Fruit fly (Drosophila melanogaster) whole organism, embryonic: ENCODE measurements around the gene CG43896.

Experiments used
- Aef1 ChIP-seq: fragments of 200-800 bp; sonication (Bioruptor generic); IDR thresholded peaks from 3 replicates; pipeline ENCODE4 v1.3.6; 2022; ENCODE audit warnings: missing biosample characterization, missing genetic modification characterization
- CG10209 ChIP-seq: fragments of 200-800 bp; sonication (Bioruptor generic); optimal IDR thresholded peaks from 3 replicates; lab custom pipeline; 2017; ENCODE audit warnings: missing biosample characterization, mild to moderate bottlenecking, missing genetic modification characterization, missing genetic modification reagents
- CG10654 ChIP-seq: fragments of 200-800 bp; sonication (Bioruptor generic); optimal IDR thresholded peaks from 2 replicates; lab custom pipeline; 2016; ENCODE audit warnings: missing biosample characterization, missing genetic modification characterization
- CG10979 ChIP-seq: fragments of 200-800 bp; sonication (Bioruptor generic); optimal IDR thresholded peaks from 2 replicates; lab custom pipeline; 2018; ENCODE audit warnings: missing biosample characterization, mild to moderate bottlenecking, missing genetic modification characterization, moderate library complexity
- CG11456 ChIP-seq: fragments of 200-800 bp; sonication (Bioruptor generic); IDR thresholded peaks from 3 replicates; pipeline ENCODE4 v1.3.6; 2022; ENCODE audit warnings: missing biosample characterization, missing genetic modification characterization
- CG12659 ChIP-seq: fragments of 200-800 bp; sonication (Bioruptor generic); optimal IDR thresholded peaks from 3 replicates; lab custom pipeline; 2017; ENCODE audit warnings: mild to moderate bottlenecking, missing biosample characterization, missing genetic modification reagents, missing genetic modification characterization
- CG13287 ChIP-seq: fragments of 200-800 bp; sonication (Bioruptor generic); IDR thresholded peaks from 2 replicates; pipeline ENCODE4 v1.3.6; 2022; ENCODE audit warnings: missing biosample characterization, missing genetic modification characterization; ENCODE audit not compliant: partially characterized antibody
- CG14441 ChIP-seq: fragments of 200-800 bp; sonication (Bioruptor generic); IDR thresholded peaks from 2 replicates; pipeline ENCODE4 v1.3.6; 2022; ENCODE audit warnings: missing biosample characterization, missing genetic modification characterization
- CG14860 ChIP-seq: fragments of 200-800 bp; sonication (Bioruptor generic); IDR thresholded peaks from 3 replicates; pipeline ENCODE4 v1.3.6; 2022; ENCODE audit warnings: missing biosample characterization, missing genetic modification characterization; ENCODE audit not compliant: partially characterized antibody
- CG17829 ChIP-seq: fragments of 200-800 bp; optimal IDR thresholded peaks from 2 replicates; lab custom pipeline; 2019; ENCODE audit warnings: missing biosample characterization, mild to moderate bottlenecking, missing genetic modification characterization, moderate library complexity
- CG4707 ChIP-seq: fragments of 200-800 bp; sonication (Bioruptor generic); optimal IDR thresholded peaks from 2 replicates; lab custom pipeline; 2018; ENCODE audit warnings: missing biosample characterization, mild to moderate bottlenecking, missing genetic modification characterization, moderate library complexity
- CG6272 ChIP-seq: fragments of 200-800 bp; sonication (Bioruptor generic); IDR thresholded peaks from 2 replicates; pipeline ENCODE4 v1.3.6; 2022; ENCODE audit warnings: missing biosample characterization, missing genetic modification characterization
- Dbx ChIP-seq: fragments of 200-800 bp; sonication (Bioruptor generic); IDR thresholded peaks from 3 replicates; pipeline ENCODE4 v1.3.6; 2022; ENCODE audit warnings: missing biosample characterization, missing genetic modification characterization
- Dp ChIP-seq: fragments of 200-800 bp; sonication (Bioruptor generic); optimal IDR thresholded peaks from 2 replicates; lab custom pipeline; 2018; ENCODE audit warnings: missing biosample characterization, mild to moderate bottlenecking, missing genetic modification characterization, moderate library complexity
- E2f1 ChIP-seq: fragments of 200-800 bp; sonication (Bioruptor generic); IDR thresholded peaks from 2 replicates; pipeline ENCODE4 v1.3.6; 2022; ENCODE audit warnings: missing biosample characterization, missing genetic modification characterization
- E2f2 ChIP-seq: fragments of 200-800 bp; sonication (Bioruptor generic); IDR thresholded peaks from 2 replicates; pipeline ENCODE4 v1.3.6; 2022; ENCODE audit warnings: missing biosample characterization, missing genetic modification characterization
- Ets65A ChIP-seq: fragments of 200-800 bp; sonication (Bioruptor generic); peaks from one replicate; lab custom pipeline; 2016; ENCODE audit warnings: missing biosample characterization, missing genetic modification characterization
- Hr3 ChIP-seq: fragments of 200-800 bp; sonication (Bioruptor generic); optimal IDR thresholded peaks from 3 replicates; lab custom pipeline; 2016; ENCODE audit warnings: missing biosample characterization, missing genetic modification characterization
- Jarid2 ChIP-seq: fragments of 200-800 bp; sonication (Bioruptor generic); optimal IDR thresholded peaks from 3 replicates; lab custom pipeline; 2017; ENCODE audit warnings: mild to moderate bottlenecking, missing biosample characterization, missing genetic modification reagents, missing genetic modification characterization
- Med ChIP-seq: fragments of 200-800 bp; sonication (Bioruptor generic); peaks from one replicate; lab custom pipeline; 2016; ENCODE audit warnings: missing biosample characterization, missing genetic modification characterization, mild to moderate bottlenecking, inconsistent platforms, moderate library complexity
- NfI ChIP-seq: fragments of 200-800 bp; sonication (Bioruptor generic); optimal IDR thresholded peaks from 3 replicates; lab custom pipeline; 2018; ENCODE audit warnings: missing biosample characterization, mild to moderate bottlenecking, missing genetic modification characterization, moderate library complexity
- Sry-β ChIP-seq: fragments of 200-800 bp; sonication (Bioruptor generic); optimal IDR thresholded peaks from 2 replicates; lab custom pipeline; 2018; ENCODE audit warnings: missing biosample characterization, mild to moderate bottlenecking, missing genetic modification characterization, moderate library complexity
- Stat92E ChIP-seq, 3 experiments: fragments of >200 bp in 2 of 3; fragments of 200-800 bp in 1 of 3; sonication (Bioruptor generic) in 1 of 3; optimal IDR thresholded peaks; 2 replicates each; lab custom pipeline; 2017 to 2019; ENCODE audit warnings: missing biosample characterization in 3 of 3, missing genetic modification characterization in 3 of 3, mild to moderate bottlenecking in 1 of 3, moderate library complexity in 1 of 3
- YL-1 ChIP-seq: fragments of 200-800 bp; sonication (Bioruptor generic); optimal IDR thresholded peaks from 3 replicates; lab custom pipeline; 2017; ENCODE audit warnings: missing biosample characterization, mild to moderate bottlenecking, missing genetic modification characterization
- al ChIP-seq: fragments of 200-800 bp; sonication (Bioruptor generic); IDR thresholded peaks from 2 replicates; pipeline ENCODE4 v1.3.6; 2022; ENCODE audit warnings: missing biosample characterization, missing genetic modification characterization
- btn ChIP-seq: fragments of 200-800 bp; sonication (Bioruptor generic); optimal IDR thresholded peaks from 2 replicates; lab custom pipeline; 2016; ENCODE audit warnings: missing biosample characterization, missing genetic modification characterization
- caup ChIP-seq: fragments of 200-800 bp; sonication (Bioruptor generic); optimal IDR thresholded peaks from 3 replicates; lab custom pipeline; 2017; ENCODE audit warnings: missing biosample characterization, mild to moderate bottlenecking, missing genetic modification characterization, moderate library complexity; ENCODE audit not compliant: severe bottlenecking
- chinmo ChIP-seq: fragments of 200-800 bp; sonication (Bioruptor generic); IDR thresholded peaks from 4 replicates; pipeline ENCODE4 v1.3.6; 2022; ENCODE audit warnings: missing biosample characterization, missing genetic modification characterization; ENCODE audit not compliant: partially characterized antibody
- fd64A ChIP-seq: fragments of 200-800 bp; sonication (Bioruptor generic); optimal IDR thresholded peaks from 3 replicates; lab custom pipeline; 2018; ENCODE audit warnings: missing biosample characterization, mild to moderate bottlenecking, missing genetic modification characterization
- fd96Cb ChIP-seq: fragments of 200-800 bp; sonication (Bioruptor generic); optimal IDR thresholded peaks from 2 replicates; lab custom pipeline; 2018; ENCODE audit warnings: missing biosample characterization, mild to moderate bottlenecking, missing genetic modification characterization, moderate library complexity
- fu2 ChIP-seq: fragments of 200-800 bp; sonication (Bioruptor generic); optimal IDR thresholded peaks from 2 replicates; lab custom pipeline; 2016; ENCODE audit warnings: missing biosample characterization, missing genetic modification characterization
- gem ChIP-seq: fragments of 200-800 bp; sonication (Bioruptor generic); optimal IDR thresholded peaks from 2 replicates; lab custom pipeline; 2019; ENCODE audit warnings: missing biosample characterization, mild to moderate bottlenecking, missing genetic modification characterization, moderate library complexity
- grau ChIP-seq: fragments of 200-800 bp; optimal IDR thresholded peaks from 3 replicates; lab custom pipeline; 2019; ENCODE audit warnings: missing biosample characterization, mild to moderate bottlenecking, missing genetic modification characterization, moderate library complexity
- gro ChIP-seq: fragments of 200-800 bp; sonication (Bioruptor generic); optimal IDR thresholded peaks from 2 replicates; lab custom pipeline; 2016; ENCODE audit warnings: missing biosample characterization, missing genetic modification characterization
- hkb ChIP-seq, 2 experiments: fragments of 200-800 bp in 1 of 2; fragments of >200 bp in 1 of 2; sonication (Bioruptor generic) in 1 of 2; IDR thresholded peaks in 1 of 2; optimal IDR thresholded peaks in 1 of 2; 2 replicates each; pipeline versions ENCODE4 v1.3.6 to Lab custom; 2017 to 2022; ENCODE audit warnings: missing biosample characterization in 1 of 2, missing genetic modification characterization in 1 of 2
- hth ChIP-seq: fragments of >200 bp; optimal IDR thresholded peaks from 2 replicates; lab custom pipeline; 2017; ENCODE audit warnings: inconsistent platforms
- jigr1 ChIP-seq: fragments of 200-800 bp; sonication (Bioruptor generic); IDR thresholded peaks from 3 replicates; pipeline ENCODE4 v1.3.6; 2022; ENCODE audit warnings: missing biosample characterization, missing genetic modification characterization
- jumu ChIP-seq: fragments of 200-800 bp; sonication (Bioruptor generic); optimal IDR thresholded peaks from 3 replicates; lab custom pipeline; 2016; ENCODE audit warnings: missing biosample characterization, missing genetic modification characterization
- kay ChIP-seq: fragments of 200-800 bp; sonication (Bioruptor generic); optimal IDR thresholded peaks from 2 replicates; lab custom pipeline; 2016; ENCODE audit warnings: missing biosample characterization, missing genetic modification characterization
- mld ChIP-seq: fragments of 200-800 bp; sonication (Bioruptor generic); IDR thresholded peaks from 3 replicates; pipeline ENCODE4 v1.3.6; 2022; ENCODE audit warnings: missing biosample characterization, missing genetic modification characterization; ENCODE audit not compliant: partially characterized antibody
- otp ChIP-seq: fragments of 200-800 bp; sonication (Bioruptor generic); IDR thresholded peaks from 3 replicates; pipeline ENCODE4, ENCODE4 v1.3.6; 2022; ENCODE audit warnings: missing biosample characterization, missing genetic modification characterization
- pros ChIP-seq: fragments of 200-800 bp; sonication (Bioruptor generic); optimal IDR thresholded peaks from 3 replicates; lab custom pipeline; 2019; ENCODE audit warnings: missing biosample characterization, mild to moderate bottlenecking, missing genetic modification characterization, moderate library complexity
- scrt ChIP-seq: fragments of 200-800 bp; sonication (Bioruptor generic); optimal IDR thresholded peaks from 2 replicates; lab custom pipeline; 2018; ENCODE audit warnings: missing biosample characterization, mild to moderate bottlenecking, missing genetic modification characterization, moderate library complexity
- sens ChIP-seq: fragments of 200-800 bp; sonication (Bioruptor generic); peaks from one replicate; lab custom pipeline; 2016; ENCODE audit warnings: missing biosample characterization, missing genetic modification characterization
- sr ChIP-seq: fragments of 200-800 bp; sonication (Bioruptor generic); IDR thresholded peaks from 3 replicates; pipeline ENCODE4 v1.3.6; 2022; ENCODE audit warnings: missing biosample characterization, missing genetic modification characterization
- tx ChIP-seq: fragments of 200-800 bp; sonication (Bioruptor generic); optimal IDR thresholded peaks from 2 replicates; lab custom pipeline; 2016; ENCODE audit warnings: missing biosample characterization, missing genetic modification characterization
- unc-4 ChIP-seq: fragments of 200-800 bp; sonication (Bioruptor generic); IDR thresholded peaks from 2 replicates; pipeline ENCODE4 v1.3.6; 2022; ENCODE audit warnings: missing biosample characterization, missing genetic modification characterization; ENCODE audit not compliant: partially characterized antibody
- vvl ChIP-seq: fragments of 200-800 bp; sonication (Bioruptor generic); IDR thresholded peaks from 2 replicates; pipeline ENCODE4 v1.3.6; 2022; ENCODE audit warnings: missing biosample characterization, missing genetic modification characterization
- zen ChIP-seq: fragments of 200-800 bp; sonication (Bioruptor generic); optimal IDR thresholded peaks from 3 replicates; lab custom pipeline; 2018; ENCODE audit warnings: missing biosample characterization, mild to moderate bottlenecking, missing genetic modification characterization, moderate library complexity
- zfh2 ChIP-seq: fragments of 200-800 bp; sonication (Bioruptor generic); optimal IDR thresholded peaks from 2 replicates; lab custom pipeline; 2016; ENCODE audit warnings: missing biosample characterization, missing genetic modification characterization

CG43896 gene

dm6 chr3L:11992960-11993359, 17.0 kb downstream of the CG43896 start, which contains the start of gene viaf (continued):
- TF ChIP-seq CG13287 (GFP tag; lab: Robert Waterston, UW) (peak; percentile 95), al (GFP tag; lab: Robert Waterston, UW) (peak; percentile 49), zen (peak; percentile 30), CG10209 (GFP tag; lab: Kevin White, UChicago) (peak; percentile 35), vvl (GFP tag; lab: Robert Waterston, UW) (peak; percentile 77), CG17829 (peak; percentile 81), CG10654 (GFP tag; lab: Kevin White, UChicago) (peak; percentile 49), fd96Cb (tag; lab: Kevin White, UChicago) (peak; percentile 22), sr (GFP tag; lab: Robert Waterston, UW) (no peak), CG6272 (GFP tag; lab: Robert Waterston, UW) (peak; percentile 34), sens (GFP tag; lab: Kevin White, UChicago) (peak; percentile 84), Jarid2 (GFP tag; lab: Kevin White, UChicago) (peak; percentile 25), NfI (GFP tag; lab: Kevin White, UChicago) (no peak), CG14441 (GFP tag; lab: Robert Waterston, UW) (peak; percentile 30), fd64A (GFP tag; lab: Kevin White, UChicago) (no peak), hth (no peak), Dbx (GFP tag; lab: Robert Waterston, UW) (0 out of 3 replicates have a peak, but pooled peaks have one; percentile 39), Hr3 (GFP tag; lab: Kevin White, UChicago) (peak; percentile 64), CG11456 (peak; percentile 62; the same call in 1 of the 3 replicates), E2f1 (peak; percentile 59; the same call in 1 of the 2 replicates), mld (GFP tag; lab: Robert Waterston, UW) (peak; percentile 85; the same call in 1 of the 3 replicates), YL-1 (GFP tag; lab: Kevin White, UChicago) (peak; percentile 88), Ets65A (GFP tag; lab: Kevin White, UChicago) (peak; percentile 86), E2f2 (peak; percentile 58; the same call in 1 of the 2 replicates), zfh2 (GFP tag; lab: Kevin White, UChicago) (peak; percentile 36), grau (tag; lab: Kevin White, UChicago) (no peak), jumu (no peak), caup (no peak), gro (GFP tag; lab: Kevin White, UChicago) (no peak), chinmo (GFP tag; lab: Robert Waterston, UW) (peak; percentile 83; the same call in 2 of the 4 replicates), CG12659 (peak; percentile 78), CG14860 (peak; percentile 87), kay (GFP tag; lab: Kevin White, UChicago) (peak; percentile 99), Stat92E (GFP tag; optimal IDR thresholded peaks at IDR 0.05; lab: Kevin White, UChicago) (no peak), CG4707 (GFP tag; lab: Kevin White, UChicago) (no peak), unc-4 (peak; percentile 91), pros (no peak), Aef1 (peak; percentile 32; the same call in 1 of the 3 replicates), otp (no peak), scrt (GFP tag; lab: Kevin White, UChicago) (no peak), gem (no peak), Sry-β (GFP tag; lab: Kevin White, UChicago) (no peak), hkb (optimal IDR thresholded peaks at IDR 0.05; lab: Kevin White, UChicago) (no peak), hkb (GFP tag; IDR thresholded peaks at IDR 0.05; lab: Robert Waterston, UW) (peak; percentile 66), jigr1 (GFP tag; lab: Robert Waterston, UW) (peak; percentile 75; the same call in 2 of the 3 replicates), tx (GFP tag; lab: Kevin White, UChicago) (no peak), btn (GFP tag; lab: Kevin White, UChicago) (no peak), fu2 (no peak), Dp (GFP tag; lab: Kevin White, UChicago) (peak; percentile 43), CG10979 (tag; lab: Kevin White, UChicago) (peak; percentile 52), Med (peak; percentile 83)
